Fruit fly (Drosophila melanogaster) ovary, adult (tissue): ENCODE data around the gene CG15554.

Source experiments
- CG17801 ChIP-seq: fragments of 200-800 bp; optimal IDR thresholded peaks from 2 replicates; lab custom pipeline; 2019; ENCODE audit warnings: missing biosample characterization, mild to moderate bottlenecking, missing genetic modification characterization, moderate library complexity; ENCODE audit not compliant: partially characterized antibody

Gene CG15554

dm6 chr3R:31125746-31126199 is at the start of gene CG15554:
CG15554 (plus strand) TSS chr3R:31126149.
- no peak for TF ChIP-seq CG17801 (GFP tag; lab: Kevin White, UChicago)

dm6 chr3R:31086394-31086793 is 39.6 kb upstream of the CG15554 start:
- no peak for TF ChIP-seq CG17801 (GFP tag; lab: Kevin White, UChicago)

- no peak for TF ChIP-seq CG17801 (GFP tag; lab: Kevin White, UChicago)
Observed at dm6 chr3R:31089985-31090384, 36.0 kb upstream of the CG15554 start.

dm6 chr3R:31097221-31097620 is 28.7 kb upstream of the CG15554 start, which contains the start of gene CG11317:
CG11317 (minus strand) TSS chr3R:31097321.
- TF ChIP-seq CG17801 (GFP tag; lab: Kevin White, UChicago), result no peak

dm6 chr3R:31101069-31101468 is 24.9 kb upstream of the CG15554 start, which contains the start of gene CG15553:
CG15553 (minus strand) TSS chr3R:31101169.
- no peak for TF ChIP-seq CG17801 (GFP tag; lab: Kevin White, UChicago)

- TF ChIP-seq CG17801 (GFP tag; lab: Kevin White, UChicago), result no peak
Observed at dm6 chr3R:31109126-31109525, 16.8 kb upstream of the CG15554 start, which contains the start of gene Mayo. Mayo (minus strand) TSS chr3R:31109191.

- no peak for TF ChIP-seq CG17801 (GFP tag; lab: Kevin White, UChicago)
Observed at dm6 chr3R:31119854-31120423, 6.0 kb upstream of the CG15554 start.

- no peak for TF ChIP-seq CG17801 (GFP tag; lab: Kevin White, UChicago)
Observed at dm6 chr3R:31123315-31123714, 2.6 kb upstream of the CG15554 start, which contains the start of gene Prosalpha3T. Prosalpha3T (minus strand) TSS chr3R:31123415.

- no peak for TF ChIP-seq CG17801 (GFP tag; lab: Kevin White, UChicago)
Observed at dm6 chr3R:31127357-31127775, 1.4 kb downstream of the CG15554 start.

dm6 chr3R:31130566-31130965 is 4.6 kb downstream of the CG15554 start, which contains the start of gene Ktch:
Ktch (minus strand) TSS chr3R:31130666.
- no peak for TF ChIP-seq CG17801 (GFP tag; lab: Kevin White, UChicago)

- no peak for TF ChIP-seq CG17801 (GFP tag; lab: Kevin White, UChicago)
Observed at dm6 chr3R:31134056-31134455, 8.1 kb downstream of the CG15554 start, which contains the start of gene Gycbeta100B. Gycbeta100B (plus strand) TSS chr3R:31134392.

- no peak for TF ChIP-seq CG17801 (GFP tag; lab: Kevin White, UChicago)
Observed at dm6 chr3R:31141691-31142090, 15.7 kb downstream of the CG15554 start.

- TF ChIP-seq CG17801 (GFP tag; lab: Kevin White, UChicago), result no peak
Observed at dm6 chr3R:31146920-31147319, 21.0 kb downstream of the CG15554 start.

- no peak for TF ChIP-seq CG17801 (GFP tag; lab: Kevin White, UChicago)
Observed at dm6 chr3R:31168429-31168828, 42.5 kb downstream of the CG15554 start.

- no peak for TF ChIP-seq CG17801 (GFP tag; lab: Kevin White, UChicago)
Observed at dm6 chr3R:31168968-31169367, 43.0 kb downstream of the CG15554 start, which contains the start of gene stops. stops (minus strand) TSS chr3R:31169106.
